Fruit fly (Drosophila melanogaster) whole organism, prepupa: ENCODE measurements around the gene CG31776.

Source experiments
- CG10631 ChIP-seq: fragments of 200-800 bp; sonication (Bioruptor generic); optimal IDR thresholded peaks from 2 replicates; lab custom pipeline; 2016; ENCODE audit warnings: missing biosample characterization, missing genetic modification characterization
- CG1621 ChIP-seq: fragments of 200-800 bp; sonication (Bioruptor generic); optimal IDR thresholded peaks from 3 replicates; lab custom pipeline; 2018; ENCODE audit warnings: missing biosample characterization, mild to moderate bottlenecking, missing genetic modification characterization
- CG16779 ChIP-seq: fragments of 200-800 bp; sonication (Bioruptor generic); optimal IDR thresholded peaks from 3 replicates; lab custom pipeline; 2017; ENCODE audit warnings: missing biosample characterization, mild to moderate bottlenecking, missing genetic modification characterization
- Eip75B ChIP-seq: fragments of 200-800 bp; sonication (Bioruptor generic); optimal IDR thresholded peaks from 3 replicates; lab custom pipeline; 2016; ENCODE audit warnings: missing biosample characterization, missing genetic modification characterization
- Ets21C ChIP-seq: fragments of 200-800 bp; sonication (Bioruptor generic); optimal IDR thresholded peaks from 3 replicates; lab custom pipeline; 2016; ENCODE audit warnings: missing biosample characterization, missing genetic modification characterization
- dsx ChIP-seq: fragments of 200-800 bp; optimal IDR thresholded peaks from 3 replicates; lab custom pipeline; 2019; ENCODE audit warnings: missing biosample characterization, mild to moderate bottlenecking, missing genetic modification characterization, moderate library complexity; ENCODE audit not compliant: poor library complexity, severe bottlenecking
- lz ChIP-seq: fragments of 200-800 bp; sonication (Bioruptor generic); optimal IDR thresholded peaks from 3 replicates; lab custom pipeline; 2016; ENCODE audit warnings: missing biosample characterization, missing genetic modification characterization
- salr ChIP-seq, 2 experiments: fragments of 200-800 bp; sonication (Bioruptor generic); optimal IDR thresholded peaks; 3 replicates each; lab custom pipeline; 2016 to 2018; ENCODE audit warnings: missing biosample characterization in 2 of 2, missing genetic modification characterization in 2 of 2, mild to moderate bottlenecking in 1 of 2
- spab ChIP-seq: fragments of 200-800 bp; sonication (Bioruptor generic); optimal IDR thresholded peaks from 2 replicates; lab custom pipeline; 2017; ENCODE audit warnings: missing biosample characterization, mild to moderate bottlenecking, missing genetic modification characterization, missing genetic modification reagents
- ss ChIP-seq, 2 experiments: fragments of 200-800 bp; sonication (Bioruptor generic); optimal IDR thresholded peaks; 2 replicates in 1 of 2; 3 replicates in 1 of 2; lab custom pipeline; 2017 to 2018; ENCODE audit warnings: mild to moderate bottlenecking in 2 of 2, missing biosample characterization in 2 of 2, missing genetic modification characterization in 2 of 2, moderate library complexity in 1 of 2

DNA sequence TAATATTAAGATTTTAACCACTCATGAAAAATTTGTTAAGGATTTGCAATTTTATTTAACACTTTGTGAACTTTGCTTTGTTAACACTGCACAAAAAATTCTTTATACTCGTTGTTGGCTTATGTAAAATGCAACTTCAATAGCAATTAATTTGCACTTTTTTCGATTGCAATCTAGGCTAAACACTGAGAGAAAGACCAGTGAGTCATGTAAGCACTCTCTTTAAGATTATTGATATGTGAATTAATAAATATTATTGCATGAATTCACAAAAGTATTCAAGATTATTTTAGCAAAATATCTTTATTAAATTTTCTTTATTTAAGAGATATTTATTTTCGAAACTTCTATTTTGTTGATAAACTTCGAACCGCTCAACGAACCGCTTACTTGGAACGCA is 36.8 kb downstream of the CG31776 start:
- TF ChIP-seq Ets21C (GFP tag; lab: Kevin White, UChicago) (no peak), salr (GFP tag; optimal IDR thresholded peaks at IDR 0.05; lab: Kevin White, UChicago) (no peak), lz (GFP tag; lab: Kevin White, UChicago) (no peak), ss (GFP tag; optimal IDR thresholded peaks at IDR 0.05; lab: Kevin White, UChicago) (no peak), CG10631 (GFP tag; lab: Kevin White, UChicago) (no peak), Eip75B (GFP tag; lab: Kevin White, UChicago) (no peak), CG16779 (no peak), dsx (no peak), spab (GFP tag; lab: Kevin White, UChicago) (no peak), CG1621 (tag; lab: Kevin White, UChicago) (no peak)
